Worm (Caenorhabditis elegans) whole organism, early embryonic: Measurements from ENCODE around the gene C44B7.5.

ENCODE experiments used
- B0310.2 ChIP-seq: sonication (generic microtip); optimal IDR thresholded peaks from 2 replicates; lab custom pipeline; 2016; ENCODE audit warnings: mild to moderate bottlenecking, missing genetic modification characterization, missing compliant biosample characterization
- F13C5.2 ChIP-seq: sonication (generic microtip); optimal IDR thresholded peaks from 2 replicates; lab custom pipeline; 2017; ENCODE audit warnings: mild to moderate bottlenecking, missing genetic modification characterization, inconsistent platforms, missing compliant biosample characterization
- aly-1 ChIP-seq: sonication (generic microtip); optimal IDR thresholded peaks from 2 replicates; lab custom pipeline; 2016; ENCODE audit warnings: missing genetic modification characterization, missing compliant biosample characterization
- ama-1 ChIP-seq: fragments of 150-350 bp; optimal IDR thresholded peaks from 2 replicates; lab custom pipeline; 2014
- ceh-13 ChIP-seq: fragments of 200-800 bp; sonication (Bioruptor generic); optimal IDR thresholded peaks from 2 replicates; lab custom pipeline; 2018; ENCODE audit warnings: mild to moderate bottlenecking, missing genetic modification characterization, missing compliant biosample characterization
- ceh-36 ChIP-seq: sonication (generic microtip); optimal IDR thresholded peaks from 2 replicates; lab custom pipeline; 2016; ENCODE audit warnings: missing genetic modification characterization, inconsistent platforms, missing compliant biosample characterization
- ets-7 ChIP-seq: sonication (generic microtip); optimal IDR thresholded peaks from 2 replicates; lab custom pipeline; 2016; ENCODE audit warnings: missing genotype, missing genetic modification characterization, missing compliant biosample characterization
- flt-1 ChIP-seq: fragments of 200-800 bp; sonication (Bioruptor generic); IDR thresholded peaks from 2 replicates; pipeline ENCODE4 v1.3.6; 2022; ENCODE audit warnings: missing genetic modification characterization, missing compliant biosample characterization
- hmbx-1 ChIP-seq: sonication (generic microtip); optimal IDR thresholded peaks from 2 replicates; lab custom pipeline; 2016; ENCODE audit warnings: mild to moderate bottlenecking, missing genetic modification characterization, missing compliant biosample characterization
- hmg-4 ChIP-seq: fragments of 200-800 bp; sonication (Bioruptor generic); optimal IDR thresholded peaks from 2 replicates; lab custom pipeline; 2018; ENCODE audit warnings: mild to moderate bottlenecking, missing genetic modification characterization, missing compliant biosample characterization
- hnd-1 ChIP-seq: sonication (generic microtip); optimal IDR thresholded peaks from 2 replicates; lab custom pipeline; 2016; ENCODE audit warnings: missing genetic modification characterization, missing compliant biosample characterization
- pes-1 ChIP-seq: fragments of 200-800 bp; sonication (Bioruptor generic); IDR thresholded peaks from 2 replicates; pipeline ENCODE4 v1.3.6; 2022; ENCODE audit warnings: missing genetic modification reagents, missing genetic modification characterization, missing compliant biosample characterization
- scrt-1 ChIP-seq: fragments of 200-800 bp; sonication (Bioruptor generic); IDR thresholded peaks from 2 replicates; pipeline ENCODE4 v1.3.6; 2022; ENCODE audit warnings: missing genetic modification characterization, missing compliant biosample characterization
- sea-1 ChIP-seq: fragments of 200-800 bp; sonication (Bioruptor generic); conservative IDR thresholded peaks from 2 replicates; pipeline ENCODE4 v1.3.6; 2022; ENCODE audit warnings: missing genetic modification characterization, missing compliant biosample characterization
- tbx-11 ChIP-seq: fragments of 200-800 bp; sonication (Bioruptor generic); IDR thresholded peaks from 2 replicates; pipeline ENCODE4 v1.3.6; 2022; ENCODE audit warnings: missing genetic modification characterization, missing compliant biosample characterization
- tbx-37 ChIP-seq: fragments of 200-800 bp; sonication (Bioruptor generic); conservative IDR thresholded peaks from 2 replicates; pipeline ENCODE4 v1.3.6; 2022; ENCODE audit warnings: missing genetic modification reagents, missing genetic modification characterization, missing compliant biosample characterization
- tra-4 ChIP-seq: sonication (generic microtip); optimal IDR thresholded peaks from 2 replicates; lab custom pipeline; 2017; ENCODE audit warnings: missing genetic modification characterization, missing compliant biosample characterization

The C44B7.5 gene

DNA sequence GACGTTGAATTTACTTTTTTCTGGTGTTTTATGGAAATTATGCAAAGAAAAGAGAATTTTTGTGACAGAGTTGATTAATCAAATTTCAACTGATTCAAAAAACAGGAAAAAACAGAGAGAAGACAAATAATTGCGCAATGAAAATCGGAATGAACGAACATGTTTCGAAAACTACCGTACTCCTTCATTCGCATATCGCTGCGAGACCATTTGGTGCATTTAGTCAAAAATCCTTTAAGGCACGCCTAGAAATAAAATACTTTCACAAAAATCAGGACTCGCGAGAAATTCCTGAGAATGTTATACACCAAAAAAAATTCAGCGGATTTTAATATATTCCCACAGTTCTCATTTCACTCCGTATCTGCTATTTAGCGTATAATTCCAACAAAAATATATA is 12.3 kb downstream of the C44B7.5 start:
- TF ChIP-seq scrt-1 (no peak), aly-1 (tag; lab: Kevin White, UChicago) (no peak), pes-1 (GFP tag; lab: Robert Waterston, UW) (no peak), sea-1 (GFP tag; lab: Robert Waterston, UW) (no peak), hnd-1 (tag; lab: Kevin White, UChicago) (no peak), ama-1 (lab: Kevin White, UChicago) (no peak), flt-1 (no peak), tra-4 (no peak)

DNA sequence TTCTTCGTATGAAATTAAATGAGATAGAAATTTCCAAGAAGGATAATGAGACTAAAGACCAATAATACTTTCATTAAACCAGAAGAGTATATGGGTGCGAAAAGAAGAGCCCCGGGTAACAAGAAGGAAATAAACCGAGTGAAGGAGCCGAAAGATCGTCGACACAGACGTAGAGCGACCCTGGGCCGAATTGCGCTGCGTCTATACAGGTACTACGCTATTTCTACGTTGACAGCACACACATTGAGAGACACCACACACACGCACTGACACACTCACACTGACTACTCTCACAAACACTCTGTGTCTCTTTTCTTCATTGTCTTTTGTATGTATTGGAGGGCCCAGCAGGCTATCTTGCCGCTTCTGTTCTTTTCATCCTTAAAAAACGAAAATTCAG is 13.6 kb downstream of the C44B7.5 start:
- TF ChIP-seq hnd-1 (tag; lab: Kevin White, UChicago) = peak; percentile 10
- no peak for TF ChIP-seq ets-7 (tag; lab: Kevin White, UChicago)
- TF ChIP-seq sea-1 (GFP tag; lab: Robert Waterston, UW) = no peak
- TF ChIP-seq hmg-4 (GFP tag; lab: Kevin White, UChicago) = peak; percentile 63
- peak; percentile 38 for TF ChIP-seq ceh-36
- no peak for TF ChIP-seq flt-1
- TF ChIP-seq scrt-1 = 0 out of 2 replicates have a peak, but pooled peaks have one; percentile 59
- no peak for TF ChIP-seq ceh-13 (GFP tag; lab: Kevin White, UChicago)
- TF ChIP-seq tbx-37 (GFP tag; lab: Robert Waterston, UW) = no peak
- TF ChIP-seq ama-1 (lab: Kevin White, UChicago) = no peak
- no peak for TF ChIP-seq hmbx-1 (tag; lab: Kevin White, UChicago)
- TF ChIP-seq tbx-11 (GFP tag; lab: Robert Waterston, UW) = no peak
- no peak for TF ChIP-seq tra-4
- no peak; the same call in 1 of the 2 replicates for TF ChIP-seq pes-1 (GFP tag; lab: Robert Waterston, UW)
- TF ChIP-seq F13C5.2 (tag; lab: Kevin White, UChicago) = peak; percentile 27
- no peak for TF ChIP-seq B0310.2 (tag; lab: Kevin White, UChicago)
- no peak for TF ChIP-seq aly-1 (tag; lab: Kevin White, UChicago)

DNA sequence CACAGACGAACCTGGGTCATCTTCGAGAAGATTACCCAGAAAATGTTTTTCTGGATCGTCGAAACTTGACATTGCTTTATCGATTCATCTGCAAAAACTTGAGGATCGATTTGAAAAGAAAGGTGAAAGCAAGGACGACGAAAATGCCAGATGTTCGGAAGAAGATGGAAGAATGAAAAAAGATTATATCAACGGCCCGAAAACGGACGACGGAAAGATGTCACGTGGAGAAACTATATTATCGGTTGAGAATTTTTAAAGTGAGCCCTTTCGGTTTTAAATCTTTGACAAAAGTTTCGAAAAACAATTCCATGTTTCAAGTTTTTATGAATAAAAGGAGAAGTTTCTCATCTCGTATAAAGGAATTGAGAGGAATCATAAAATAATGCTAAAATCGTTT is 14.2 kb downstream of the C44B7.5 start, which contains the start of gene dnj-5:
dnj-5 (minus strand) TSS at position 101 of the 400 bp plus-strand sequence.
- TF ChIP-seq ceh-36 = no peak

DNA sequence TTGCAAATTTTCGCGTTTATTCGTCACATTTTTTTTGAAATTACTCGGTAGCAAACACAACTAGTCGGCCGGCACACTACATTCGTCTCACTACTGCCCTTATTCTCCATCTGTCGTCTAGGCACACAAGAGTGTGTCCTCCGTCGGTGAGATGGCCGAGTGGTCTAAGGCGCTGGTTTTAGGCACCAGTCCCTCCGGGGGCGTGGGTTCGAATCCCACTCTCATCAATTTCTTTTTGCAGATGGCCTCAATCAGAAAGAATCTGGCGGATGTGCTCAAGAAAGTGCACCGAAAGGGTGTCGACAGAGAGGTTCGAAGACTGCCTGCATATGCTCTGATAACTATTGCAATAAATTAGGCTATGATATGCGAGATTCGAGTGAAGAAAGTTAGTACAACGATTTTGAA is 19.3 kb downstream of the C44B7.5 start:
- TF ChIP-seq scrt-1 = peak; percentile 92
- peak; percentile 78 for TF ChIP-seq hnd-1 (tag; lab: Kevin White, UChicago)
- TF ChIP-seq pes-1 (GFP tag; lab: Robert Waterston, UW) = peak; percentile 95
- TF ChIP-seq ama-1 (lab: Kevin White, UChicago) = peak; percentile 85
- TF ChIP-seq aly-1 (tag; lab: Kevin White, UChicago) = peak; percentile 90
- peak; percentile 88 for TF ChIP-seq tbx-37 (GFP tag; lab: Robert Waterston, UW)
- peak; percentile 86 for TF ChIP-seq tbx-11 (GFP tag; lab: Robert Waterston, UW)
- TF ChIP-seq hmbx-1 (tag; lab: Kevin White, UChicago) = peak; percentile 83
- TF ChIP-seq F13C5.2 (tag; lab: Kevin White, UChicago) = peak; percentile 98
- peak; percentile 84 for TF ChIP-seq ceh-13 (GFP tag; lab: Kevin White, UChicago)
- peak; percentile 89 for TF ChIP-seq tra-4
- peak; percentile 88 for TF ChIP-seq sea-1 (GFP tag; lab: Robert Waterston, UW)
- TF ChIP-seq flt-1 = peak; percentile 94
- peak; percentile 96 for TF ChIP-seq hmg-4 (GFP tag; lab: Kevin White, UChicago)
- TF ChIP-seq B0310.2 (tag; lab: Kevin White, UChicago) = peak; percentile 89
- peak; percentile 98 for TF ChIP-seq ceh-36
- peak; percentile 84 for TF ChIP-seq ets-7 (tag; lab: Kevin White, UChicago)

DNA sequence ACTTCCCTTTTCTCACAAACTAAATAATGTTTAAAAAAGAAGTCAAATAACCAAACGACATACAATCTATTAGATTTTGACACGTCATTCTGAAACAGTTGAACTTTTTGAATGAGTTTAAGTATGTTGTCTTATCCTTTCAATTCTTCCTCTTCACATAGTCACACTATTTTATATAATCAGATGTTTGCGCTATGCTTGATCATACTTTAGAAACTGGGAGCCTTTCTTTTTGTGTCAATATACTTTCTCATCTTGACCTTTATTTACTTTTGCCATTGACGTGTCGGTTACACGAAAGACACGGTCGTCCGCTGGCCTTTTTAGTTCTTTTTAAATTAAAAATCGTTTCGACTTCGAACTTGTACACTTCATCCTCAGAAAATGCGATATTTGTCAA is 20.5 kb downstream of the C44B7.5 start, which contains the start of gene C04A2.15:
C04A2.15 (plus strand) TSS at position 299 of the 400 bp plus-strand sequence.
- no peak for TF ChIP-seq B0310.2 (tag; lab: Kevin White, UChicago)
- no peak for TF ChIP-seq aly-1 (tag; lab: Kevin White, UChicago)
- TF ChIP-seq scrt-1 = no peak
- no peak for TF ChIP-seq tbx-11 (GFP tag; lab: Robert Waterston, UW)
- no peak for TF ChIP-seq pes-1 (GFP tag; lab: Robert Waterston, UW)
- no peak for TF ChIP-seq tbx-37 (GFP tag; lab: Robert Waterston, UW)
- no peak for TF ChIP-seq flt-1
- TF ChIP-seq hmbx-1 (tag; lab: Kevin White, UChicago) = no peak
- no peak for TF ChIP-seq ama-1 (lab: Kevin White, UChicago)
- no peak for TF ChIP-seq tra-4
- TF ChIP-seq hmg-4 (GFP tag; lab: Kevin White, UChicago) = no peak
- TF ChIP-seq hnd-1 (tag; lab: Kevin White, UChicago) = no peak

DNA sequence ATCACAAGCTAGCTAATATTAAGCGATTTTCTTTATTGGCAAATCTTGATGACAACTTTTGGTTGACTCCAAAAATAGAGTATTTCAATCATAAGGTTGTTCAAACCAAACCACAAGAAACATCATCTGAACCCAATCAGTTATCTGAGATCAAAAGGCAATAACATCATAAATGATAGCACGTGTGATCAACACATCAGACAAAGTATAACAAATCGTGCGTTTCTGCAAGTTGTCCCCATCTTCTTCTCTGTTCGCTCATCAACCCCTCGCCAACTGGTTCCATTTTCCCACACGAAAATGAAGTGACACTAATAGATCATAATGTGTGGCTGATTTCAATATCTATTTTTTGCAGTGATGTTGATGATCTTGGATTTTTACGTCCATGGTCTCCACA is 23.1 kb downstream of the C44B7.5 start:
- no peak for TF ChIP-seq flt-1
- no peak for TF ChIP-seq ceh-13 (GFP tag; lab: Kevin White, UChicago)

DNA sequence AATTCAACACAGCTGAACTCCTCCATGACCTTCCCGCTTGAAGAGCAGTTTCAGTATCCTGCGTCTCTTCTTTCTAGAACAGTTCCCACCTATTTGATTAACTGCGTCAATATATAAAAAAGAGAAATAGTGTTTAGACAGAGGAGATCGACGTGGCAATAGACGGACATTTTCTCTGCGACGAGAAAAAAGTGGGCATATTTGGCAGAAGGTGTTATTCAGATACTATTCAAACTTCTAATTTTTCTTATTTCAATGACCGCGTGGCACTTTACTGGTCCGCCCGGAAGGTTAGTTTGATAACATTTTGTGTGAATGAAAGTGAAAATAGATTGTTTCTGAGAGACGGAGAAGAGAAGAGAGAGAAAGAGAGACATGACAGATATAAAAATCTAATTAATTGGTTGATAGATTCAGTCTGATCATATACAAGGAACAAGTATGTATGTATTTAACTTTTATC is 24.4 kb downstream of the C44B7.5 start, which contains the start of gene tbc-6:
tbc-6 (plus strand) TSS at position 208 of the 463 bp plus-strand sequence.
- TF ChIP-seq hmbx-1 (tag; lab: Kevin White, UChicago) (no peak), ama-1 (lab: Kevin White, UChicago) (peak; percentile 51)

DNA sequence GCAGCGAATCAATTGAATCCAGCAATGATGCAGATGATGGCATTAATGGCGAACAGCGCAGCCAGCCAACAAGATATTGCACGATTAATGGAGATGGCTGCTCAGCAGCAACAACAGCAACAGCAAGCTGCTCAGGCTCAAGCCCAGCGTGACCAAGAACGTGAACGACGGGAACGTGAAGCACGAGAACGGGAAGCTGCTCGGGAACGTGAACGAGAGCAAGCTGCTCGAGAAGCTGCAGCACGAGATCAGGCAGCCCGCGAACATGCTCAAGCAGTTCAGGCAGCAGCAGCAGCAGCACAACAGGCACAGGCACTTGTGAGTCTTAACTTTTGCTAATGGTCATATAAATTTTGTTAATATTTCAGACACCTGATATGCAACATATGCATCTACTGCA is 25.7 kb downstream of the C44B7.5 start:
- TF ChIP-seq F13C5.2 (tag; lab: Kevin White, UChicago) (no peak), sea-1 (GFP tag; lab: Robert Waterston, UW) (0 out of 2 replicates have a peak, but pooled peaks have one; percentile 26), ama-1 (lab: Kevin White, UChicago) (no peak), ceh-36 (peak; percentile 1)
